Worm (Caenorhabditis elegans): ENCODE results near the gene B0281.1.

DNA sequence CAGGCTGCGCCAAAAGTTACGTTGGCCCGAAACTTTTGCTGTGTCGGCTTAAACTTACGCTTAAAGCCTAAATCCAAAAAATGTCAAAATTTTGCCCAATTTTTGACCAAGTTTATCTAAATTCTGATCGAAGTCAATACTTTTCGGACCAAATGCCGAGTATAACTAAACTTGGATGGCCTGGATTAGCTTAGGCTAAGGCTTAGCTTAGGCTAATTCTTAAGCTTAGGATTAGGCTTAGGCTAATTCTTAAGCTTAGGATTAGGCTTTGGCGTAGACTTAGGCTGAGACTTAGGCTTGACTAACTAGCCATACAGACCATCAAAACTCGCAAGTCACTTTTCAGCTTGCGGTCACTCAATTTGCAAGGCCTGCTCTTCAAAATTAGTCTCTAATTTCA, 23.3 kb downstream of the B0281.1 start:
- TF ChIP-seq unc-62 (GFP tag; optimal IDR thresholded peaks at IDR 0.05 in 1 of 2) = peak in 1 of 2 experiments; percentile 19
- no peak for TF ChIP-seq unc-62 (tag; optimal IDR thresholded peaks at IDR 0.05)
- TF ChIP-seq nhr-28 (tag; optimal IDR thresholded peaks at IDR 0.05) = no peak
- TF ChIP-seq duxl-1 (tag; optimal IDR thresholded peaks at IDR 0.05; ENCODE audit: poor library complexity) = no peak
- TF ChIP-seq egl-43 (GFP tag; IDR thresholded peaks at IDR 0.05) = no peak
- TF ChIP-seq mxl-3 (GFP tag; optimal IDR thresholded peaks at IDR 0.05) = no peak
- TF ChIP-seq R02D3.7 (tag; optimal IDR thresholded peaks at IDR 0.05) = no peak
- no peak for TF ChIP-seq ceh-82 (tag; optimal IDR thresholded peaks at IDR 0.05)
- TF ChIP-seq ama-1 (optimal IDR thresholded peaks at IDR 0.05) = no peak

All from whole organism, L4 larva.